Worm (Caenorhabditis elegans) whole organism, L4/young adult: Measurements from ENCODE around the gene nrsn-1.

ENCODE experiments used
- W03F9.2 ChIP-seq: fragments of 150-350 bp; optimal IDR thresholded peaks from 2 replicates; lab custom pipeline; 2014; ENCODE audit warnings: missing biosample characterization, missing genetic modification characterization
- dao-5 ChIP-seq: sonication (generic microtip); optimal IDR thresholded peaks from 2 replicates; lab custom pipeline; 2016; ENCODE audit warnings: missing genotype, missing genetic modification characterization, moderate library complexity, missing compliant biosample characterization
- him-1 ChIP-seq: sonication (generic microtip); optimal IDR thresholded peaks from 2 replicates; lab custom pipeline; 2016; ENCODE audit warnings: missing genotype, missing genetic modification reagents, missing genetic modification characterization, missing compliant biosample characterization

DNA sequence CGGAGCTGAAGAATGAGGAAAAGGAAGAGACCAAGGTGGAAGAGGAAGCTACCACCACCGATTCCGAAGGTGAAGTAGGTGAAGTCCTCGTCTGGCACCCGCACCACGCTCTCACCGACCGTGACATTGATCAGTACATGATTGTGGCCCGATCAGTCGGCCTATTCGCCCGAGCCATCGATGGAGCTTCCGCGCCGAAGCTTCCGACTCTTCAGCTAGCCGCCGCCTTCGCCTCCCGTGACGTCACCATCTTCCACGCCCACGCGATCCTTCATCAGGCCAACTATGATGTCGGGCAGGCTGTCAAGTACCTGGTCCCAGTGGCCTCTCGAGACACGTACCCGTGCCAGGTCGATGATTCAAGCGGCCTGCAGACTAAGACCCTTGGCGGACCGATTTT is 9.6 kb downstream of the nrsn-1 start:
- TF ChIP-seq him-1 (tag; lab: Kevin White, UChicago) (no peak), dao-5 (tag; lab: Kevin White, UChicago) (no peak), W03F9.2 (tag; lab: Kevin White, UChicago) (no peak)
